Fruit fly (Drosophila melanogaster) whole organism, larva: ENCODE data around the gene CG46513.
"Not testable (repeated sequence)": the region's sequence is repeated elsewhere in the genome, so short reads cannot be mapped to it uniquely, and the experiment has no call there.

Source experiments
- noc ChIP-seq: fragments of 200-800 bp; sonication (Bioruptor generic); optimal IDR thresholded peaks from 3 replicates; lab custom pipeline; 2019; ENCODE audit warnings: missing biosample characterization, mild to moderate bottlenecking, missing genetic modification characterization, moderate library complexity

The CG46513 gene

DNA sequence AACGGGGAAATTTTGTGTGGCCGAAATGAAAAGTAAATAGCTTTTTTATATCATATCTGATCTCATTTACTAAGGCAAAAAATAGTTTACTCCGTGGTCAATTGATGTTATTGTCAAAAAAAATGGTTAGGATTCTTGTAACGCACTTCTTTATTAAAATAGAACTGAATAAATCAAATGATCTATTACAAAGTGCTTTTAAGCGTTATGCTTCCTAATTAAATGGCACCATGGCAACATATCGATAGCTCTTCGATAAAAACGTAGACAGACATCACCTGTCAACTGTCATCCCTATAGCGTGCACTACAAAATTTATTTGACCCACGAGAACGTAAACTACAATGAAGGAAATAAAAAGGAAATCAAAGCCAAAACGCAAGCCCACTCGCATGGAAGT is at the start of gene CG46513:
Gene CG46513, plus strand, starts transcription at position 301 of the 400 bp plus-strand sequence.
- not testable (repeated sequence) for TF ChIP-seq noc (tag; lab: Kevin White, UChicago)

DNA sequence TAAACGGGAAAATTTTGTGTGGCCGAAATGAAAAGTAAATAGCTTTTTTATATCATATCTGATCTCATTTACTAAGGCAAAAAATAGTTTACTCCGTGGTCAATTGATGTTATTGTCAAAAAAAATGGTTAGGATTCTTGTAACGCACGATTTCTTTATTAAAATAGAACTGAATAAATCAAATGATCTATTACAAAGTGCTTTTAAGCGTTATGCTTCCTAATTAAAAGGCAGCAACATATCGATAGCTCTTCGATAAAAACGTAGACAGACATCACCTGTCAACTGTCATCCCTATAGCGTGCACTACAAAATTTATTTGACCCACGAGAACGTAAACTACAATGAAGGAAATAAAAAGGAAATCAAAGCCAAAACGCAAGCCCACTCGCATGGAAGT is 49.3 kb upstream of the CG46513 start, which contains the start of gene CG40813:
Gene CG40813, plus strand, starts transcription at position 301 of the 400 bp plus-strand sequence.
- not testable (repeated sequence) for TF ChIP-seq noc (tag; lab: Kevin White, UChicago)

DNA sequence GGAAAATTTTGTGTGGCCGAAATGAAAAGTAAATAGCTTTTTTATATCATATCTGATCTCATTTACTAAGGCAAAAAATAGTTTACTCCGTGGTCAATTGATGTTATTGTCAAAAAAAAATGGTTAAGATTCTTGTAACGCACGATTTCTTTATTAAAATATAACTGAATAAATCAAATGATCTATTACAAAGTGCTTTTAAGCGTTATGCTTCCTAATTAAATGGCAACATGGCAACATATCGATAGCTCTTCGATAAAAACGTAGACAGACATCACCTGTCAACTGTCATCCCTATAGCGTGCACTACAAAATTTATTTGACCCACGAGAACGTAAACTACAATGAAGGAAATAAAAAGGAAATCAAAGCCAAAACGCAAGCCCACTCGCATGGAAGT is 44.6 kb upstream of the CG46513 start, which contains the start of gene CG46504:
Gene CG46504, plus strand, starts transcription at position 301 of the 400 bp plus-strand sequence.
- TF ChIP-seq noc (tag; lab: Kevin White, UChicago): not testable (repeated sequence)

DNA sequence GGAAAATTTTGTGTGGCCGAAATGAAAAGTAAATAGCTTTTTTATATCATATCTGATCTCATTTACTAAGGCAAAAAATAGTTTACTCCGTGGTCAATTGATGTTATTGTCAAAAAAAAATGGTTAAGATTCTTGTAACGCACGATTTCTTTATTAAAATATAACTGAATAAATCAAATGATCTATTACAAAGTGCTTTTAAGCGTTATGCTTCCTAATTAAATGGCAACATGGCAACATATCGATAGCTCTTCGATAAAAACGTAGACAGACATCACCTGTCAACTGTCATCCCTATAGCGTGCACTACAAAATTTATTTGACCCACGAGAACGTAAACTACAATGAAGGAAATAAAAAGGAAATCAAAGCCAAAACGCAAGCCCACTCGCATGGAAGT is 39.5 kb upstream of the CG46513 start, which contains the start of gene CG46505:
Gene CG46505, plus strand, starts transcription at position 301 of the 400 bp plus-strand sequence.
- not testable (repeated sequence) for TF ChIP-seq noc (tag; lab: Kevin White, UChicago)

DNA sequence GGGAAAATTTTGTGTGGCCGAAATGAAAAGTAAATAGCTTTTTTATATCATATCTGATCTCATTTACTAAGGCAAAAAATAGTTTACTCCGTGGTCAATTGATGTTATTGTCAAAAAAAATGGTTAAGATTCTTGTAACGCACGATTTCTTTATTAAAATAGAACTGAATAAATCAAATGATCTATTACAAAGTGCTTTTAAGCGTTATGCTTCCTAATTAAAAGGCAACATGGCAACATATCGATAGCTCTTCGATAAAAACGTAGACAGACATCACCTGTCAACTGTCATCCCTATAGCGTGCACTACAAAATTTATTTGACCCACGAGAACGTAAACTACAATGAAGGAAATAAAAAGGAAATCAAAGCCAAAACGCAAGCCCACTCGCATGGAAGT is 34.5 kb upstream of the CG46513 start, which contains the start of gene CG46506:
Gene CG46506, plus strand, starts transcription at position 301 of the 400 bp plus-strand sequence.
- TF ChIP-seq noc (tag; lab: Kevin White, UChicago): not testable (repeated sequence)

DNA sequence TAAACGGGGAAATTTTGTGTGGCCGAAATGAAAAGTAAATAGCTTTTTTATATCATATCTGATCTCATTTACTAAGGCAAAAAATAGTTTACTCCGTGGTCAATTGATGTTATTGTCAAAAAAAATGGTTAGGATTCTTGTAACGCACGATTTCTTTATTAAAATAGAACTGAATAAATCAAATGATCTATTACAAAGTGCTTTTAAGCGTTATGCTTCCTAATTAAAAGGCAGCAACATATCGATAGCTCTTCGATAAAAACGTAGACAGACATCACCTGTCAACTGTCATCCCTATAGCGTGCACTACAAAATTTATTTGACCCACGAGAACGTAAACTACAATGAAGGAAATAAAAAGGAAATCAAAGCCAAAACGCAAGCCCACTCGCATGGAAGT is 29.4 kb upstream of the CG46513 start, which contains the start of gene CG46507:
Gene CG46507, plus strand, starts transcription at position 301 of the 400 bp plus-strand sequence.
- TF ChIP-seq noc (tag; lab: Kevin White, UChicago): not testable (repeated sequence)

DNA sequence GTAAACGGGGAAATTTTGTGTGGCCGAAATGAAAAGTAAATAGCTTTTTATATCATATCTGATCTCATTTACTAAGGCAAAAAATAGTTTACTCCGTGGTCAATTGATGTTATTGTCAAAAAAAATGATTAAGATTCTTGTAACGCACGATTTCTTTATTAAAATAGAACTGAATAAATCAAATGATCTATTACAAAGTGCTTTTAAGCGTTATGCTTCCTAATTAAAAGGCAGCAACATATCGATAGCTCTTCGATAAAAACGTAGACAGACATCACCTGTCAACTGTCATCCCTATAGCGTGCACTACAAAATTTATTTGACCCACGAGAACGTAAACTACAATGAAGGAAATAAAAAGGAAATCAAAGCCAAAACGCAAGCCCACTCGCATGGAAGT is 24.7 kb upstream of the CG46513 start, which contains the start of gene CG46508:
Gene CG46508, plus strand, starts transcription at position 301 of the 400 bp plus-strand sequence.
- not testable (repeated sequence) for TF ChIP-seq noc (tag; lab: Kevin White, UChicago)

DNA sequence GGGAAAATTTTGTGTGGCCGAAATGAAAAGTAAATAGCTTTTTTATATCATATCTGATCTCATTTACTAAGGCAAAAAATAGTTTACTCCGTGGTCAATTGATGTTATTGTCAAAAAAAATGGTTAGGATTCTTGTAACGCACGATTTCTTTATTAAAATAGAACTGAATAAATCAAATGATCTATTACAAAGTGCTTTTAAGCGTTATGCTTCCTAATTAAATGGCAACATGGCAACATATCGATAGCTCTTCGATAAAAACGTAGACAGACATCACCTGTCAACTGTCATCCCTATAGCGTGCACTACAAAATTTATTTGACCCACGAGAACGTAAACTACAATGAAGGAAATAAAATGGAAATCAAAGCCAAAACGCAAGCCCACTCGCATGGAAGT is 19.7 kb upstream of the CG46513 start, which contains the start of gene CG46509:
Gene CG46509, plus strand, starts transcription at position 301 of the 400 bp plus-strand sequence.
- TF ChIP-seq noc (tag; lab: Kevin White, UChicago): not testable (repeated sequence)

DNA sequence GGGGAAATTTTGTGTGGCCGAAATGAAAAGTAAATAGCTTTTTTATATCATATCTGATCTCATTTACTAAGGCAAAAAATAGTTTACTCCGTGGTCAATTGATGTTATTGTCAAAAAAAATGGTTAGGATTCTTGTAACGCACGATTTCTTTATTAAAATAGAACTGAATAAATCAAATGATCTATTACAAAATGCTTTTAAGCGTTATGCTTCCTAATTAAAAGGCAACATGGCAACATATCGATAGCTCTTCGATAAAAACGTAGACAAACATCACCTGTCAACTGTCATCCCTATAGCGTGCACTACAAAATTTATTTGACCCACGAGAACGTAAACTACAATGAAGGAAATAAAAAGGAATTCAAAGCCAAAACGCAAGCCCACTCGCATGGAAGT is 14.9 kb upstream of the CG46513 start, which contains the start of gene CG46510:
Gene CG46510, plus strand, starts transcription at position 301 of the 400 bp plus-strand sequence.
- TF ChIP-seq noc (tag; lab: Kevin White, UChicago): not testable (repeated sequence)

DNA sequence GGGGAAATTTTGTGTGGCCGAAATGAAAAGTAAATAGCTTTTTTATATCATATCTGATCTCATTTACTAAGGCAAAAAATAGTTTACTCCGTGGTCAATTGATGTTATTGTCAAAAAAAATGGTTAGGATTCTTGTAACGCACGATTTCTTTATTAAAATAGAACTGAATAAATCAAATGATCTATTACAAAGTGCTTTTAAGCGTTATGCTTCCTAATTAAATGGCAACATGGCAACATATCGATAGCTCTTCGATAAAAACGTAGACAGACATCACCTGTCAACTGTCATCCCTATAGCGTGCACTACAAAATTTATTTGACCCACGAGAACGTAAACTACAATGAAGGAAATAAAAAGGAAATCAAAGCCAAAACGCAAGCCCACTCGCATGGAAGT is 9.9 kb upstream of the CG46513 start, which contains the start of gene CG46511:
Gene CG46511, plus strand, starts transcription at position 301 of the 400 bp plus-strand sequence.
- not testable (repeated sequence) for TF ChIP-seq noc (tag; lab: Kevin White, UChicago)

DNA sequence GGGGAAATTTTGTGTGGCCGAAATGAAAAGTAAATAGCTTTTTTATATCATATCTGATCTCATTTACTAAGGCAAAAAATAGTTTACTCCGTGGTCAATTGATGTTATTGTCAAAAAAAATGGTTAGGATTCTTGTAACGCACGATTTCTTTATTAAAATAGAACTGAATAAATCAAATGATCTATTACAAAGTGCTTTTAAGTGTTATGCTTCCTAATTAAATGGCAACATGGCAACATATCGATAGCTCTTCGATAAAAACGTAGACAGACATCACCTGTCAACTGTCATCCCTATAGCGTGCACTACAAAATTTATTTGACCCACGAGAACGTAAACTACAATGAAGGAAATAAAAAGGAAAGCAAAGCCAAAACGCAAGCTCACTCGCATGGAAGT is 5.0 kb upstream of the CG46513 start, which contains the start of gene CG46512:
Gene CG46512, plus strand, starts transcription at position 301 of the 400 bp plus-strand sequence.
- not testable (repeated sequence) for TF ChIP-seq noc (tag; lab: Kevin White, UChicago)

DNA sequence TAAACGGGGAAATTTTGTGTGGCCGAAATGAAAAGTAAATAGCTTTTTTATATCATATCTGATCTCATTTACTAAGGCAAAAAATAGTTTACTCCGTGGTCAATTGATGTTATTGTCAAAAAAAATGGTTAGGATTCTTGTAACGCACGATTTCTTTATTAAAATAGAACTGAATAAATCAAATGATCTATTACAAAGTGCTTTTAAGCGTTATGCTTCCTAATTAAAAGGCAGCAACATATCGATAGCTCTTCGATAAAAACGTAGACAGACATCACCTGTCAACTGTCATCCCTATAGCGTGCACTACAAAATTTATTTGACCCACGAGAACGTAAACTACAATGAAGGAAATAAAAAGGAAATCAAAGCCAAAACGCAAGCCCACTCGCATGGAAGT is 4.8 kb downstream of the CG46513 start, which contains the start of gene CG46514:
Gene CG46514, plus strand, starts transcription at position 301 of the 400 bp plus-strand sequence.
- not testable (repeated sequence) for TF ChIP-seq noc (tag; lab: Kevin White, UChicago)

DNA sequence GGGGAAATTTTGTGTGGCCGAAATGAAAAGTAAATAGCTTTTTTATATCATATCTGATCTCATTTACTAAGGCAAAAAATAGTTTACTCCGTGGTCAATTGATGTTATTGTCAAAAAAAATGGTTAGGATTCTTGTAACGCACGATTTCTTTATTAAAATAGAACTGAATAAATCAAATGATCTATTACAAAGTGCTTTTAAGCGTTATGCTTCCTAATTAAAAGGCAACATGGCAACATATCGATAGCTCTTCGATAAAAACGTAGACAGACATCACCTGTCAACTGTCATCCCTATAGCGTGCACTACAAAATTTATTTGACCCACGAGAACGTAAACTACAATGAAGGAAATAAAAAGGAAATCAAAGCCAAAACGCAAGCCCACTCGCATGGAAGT is 9.8 kb downstream of the CG46513 start, which contains the start of gene CG46515:
Gene CG46515, plus strand, starts transcription at position 301 of the 400 bp plus-strand sequence.
- not testable (repeated sequence) for TF ChIP-seq noc (tag; lab: Kevin White, UChicago)

DNA sequence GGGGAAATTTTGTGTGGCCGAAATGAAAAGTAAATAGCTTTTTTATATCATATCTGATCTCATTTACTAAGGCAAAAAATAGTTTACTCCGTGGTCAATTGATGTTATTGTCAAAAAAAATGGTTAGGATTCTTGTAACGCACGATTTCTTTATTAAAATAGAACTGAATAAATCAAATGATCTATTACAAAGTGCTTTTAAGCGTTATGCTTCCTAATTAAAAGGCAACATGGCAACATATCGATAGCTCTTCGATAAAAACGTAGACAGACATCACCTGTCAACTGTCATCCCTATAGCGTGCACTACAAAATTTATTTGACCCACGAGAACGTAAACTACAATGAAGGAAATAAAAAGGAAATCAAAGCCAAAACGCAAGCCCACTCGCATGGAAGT is 20.0 kb downstream of the CG46513 start, which contains the start of gene CG46516:
Gene CG46516, plus strand, starts transcription at position 301 of the 400 bp plus-strand sequence.
- not testable (repeated sequence) for TF ChIP-seq noc (tag; lab: Kevin White, UChicago)

DNA sequence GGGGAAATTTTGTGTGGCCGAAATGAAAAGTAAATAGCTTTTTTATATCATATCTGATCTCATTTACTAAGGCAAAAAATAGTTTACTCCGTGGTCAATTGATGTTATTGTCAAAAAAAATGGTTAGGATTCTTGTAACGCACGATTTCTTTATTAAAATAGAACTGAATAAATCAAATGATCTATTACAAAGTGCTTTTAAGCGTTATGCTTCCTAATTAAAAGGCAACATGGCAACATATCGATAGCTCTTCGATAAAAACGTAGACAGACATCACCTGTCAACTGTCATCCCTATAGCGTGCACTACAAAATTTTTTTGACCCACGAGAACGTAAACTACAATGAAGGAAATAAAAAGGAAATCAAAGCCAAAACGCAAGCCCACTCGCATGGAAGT is 25.0 kb downstream of the CG46513 start, which contains the start of gene CG46517:
Gene CG46517, plus strand, starts transcription at position 301 of the 400 bp plus-strand sequence.
- TF ChIP-seq noc (tag; lab: Kevin White, UChicago): not testable (repeated sequence)

DNA sequence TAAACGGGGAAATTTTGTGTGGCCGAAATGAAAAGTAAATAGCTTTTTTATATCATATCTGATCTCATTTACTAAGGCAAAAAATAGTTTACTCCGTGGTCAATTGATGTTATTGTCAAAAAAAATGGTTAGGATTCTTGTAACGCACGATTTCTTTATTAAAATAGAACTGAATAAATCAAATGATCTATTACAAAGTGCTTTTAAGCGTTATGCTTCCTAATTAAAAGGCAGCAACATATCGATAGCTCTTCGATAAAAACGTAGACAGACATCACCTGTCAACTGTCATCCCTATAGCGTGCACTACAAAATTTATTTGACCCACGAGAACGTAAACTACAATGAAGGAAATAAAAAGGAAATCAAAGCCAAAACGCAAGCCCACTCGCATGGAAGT is 34.2 kb downstream of the CG46513 start, which contains the start of gene CG46518:
Gene CG46518, plus strand, starts transcription at position 301 of the 400 bp plus-strand sequence.
- not testable (repeated sequence) for TF ChIP-seq noc (tag; lab: Kevin White, UChicago)
